Fruit fly (Drosophila melanogaster) whole organism, wandering third instar larva: ENCODE results near the gene Npc2c.

Source experiments
- Abd-B ChIP-seq: fragments of >200 bp; optimal IDR thresholded peaks from 2 replicates; lab custom pipeline; 2017; ENCODE audit warnings: missing biosample characterization, missing genetic modification characterization
- CG32264 ChIP-seq: fragments of 200-800 bp; sonication (Bioruptor generic); optimal IDR thresholded peaks from 2 replicates; lab custom pipeline; 2016; ENCODE audit warnings: missing biosample characterization, missing genetic modification characterization
- CG9705 ChIP-seq: fragments of 200-800 bp; sonication (Bioruptor generic); optimal IDR thresholded peaks from 2 replicates; lab custom pipeline; 2018; ENCODE audit warnings: missing biosample characterization, mild to moderate bottlenecking, missing genetic modification characterization
- CrebA ChIP-seq: fragments of 200-800 bp; sonication (Bioruptor generic); optimal IDR thresholded peaks from 2 replicates; lab custom pipeline; 2016; ENCODE audit warnings: missing biosample characterization, mild to moderate bottlenecking, missing genetic modification characterization, borderline replicate concordance
- Dif ChIP-seq: fragments of 200-275, 200-300 bp; sonication (Bioruptor generic); optimal IDR thresholded peaks from 2 replicates; lab custom pipeline; 2018; ENCODE audit warnings: missing biosample characterization, missing genetic modification characterization; ENCODE audit not compliant: partially characterized antibody
- GATAd ChIP-seq: sonication (Bioruptor generic); optimal IDR thresholded peaks from 2 replicates; lab custom pipeline; 2016; ENCODE audit warnings: missing biosample characterization, missing genetic modification characterization
- HLH106 ChIP-seq: fragments of 200-800 bp; optimal IDR thresholded peaks from 3 replicates; lab custom pipeline; 2019; ENCODE audit warnings: missing biosample characterization, mild to moderate bottlenecking, missing genetic modification characterization, moderate library complexity
- Hr78 ChIP-seq: fragments of >200 bp; optimal IDR thresholded peaks from 2 replicates; lab custom pipeline; 2017; ENCODE audit warnings: missing biosample characterization, missing genetic modification characterization
- Hr83 ChIP-seq: fragments of 200-300 bp; sonication (Bioruptor generic); optimal IDR thresholded peaks from 2 replicates; lab custom pipeline; 2016; ENCODE audit warnings: missing biosample characterization, mild to moderate bottlenecking, missing genetic modification characterization, moderate library complexity; ENCODE audit not compliant: poor library complexity, severe bottlenecking
- Jra ChIP-seq: sonication (Bioruptor generic); optimal IDR thresholded peaks from 2 replicates; lab custom pipeline; 2016; ENCODE audit warnings: missing biosample characterization, missing genetic modification characterization
- Mio ChIP-seq: sonication (Bioruptor generic); optimal IDR thresholded peaks from 2 replicates; lab custom pipeline; 2016; ENCODE audit warnings: missing biosample characterization, missing genetic modification characterization
- Myc ChIP-seq: fragments of >200 bp; optimal IDR thresholded peaks from 2 replicates; lab custom pipeline; 2017
- OdsH ChIP-seq: fragments of 200-800 bp; sonication (Bioruptor generic); optimal IDR thresholded peaks from 2 replicates; lab custom pipeline; 2016; ENCODE audit warnings: missing biosample characterization, mild to moderate bottlenecking, missing genetic modification characterization
- Rel ChIP-seq, 2 experiments: fragments of 200-800 bp; sonication (Bioruptor generic) in 1 of 2; optimal IDR thresholded peaks; 2 replicates in 1 of 2; 3 replicates in 1 of 2; lab custom pipeline; 2016 to 2019; ENCODE audit warnings: mild to moderate bottlenecking in 2 of 2, missing biosample characterization in 2 of 2, missing genetic modification characterization in 2 of 2, moderate library complexity in 1 of 2
- Sp1 ChIP-seq: fragments of 200-800 bp; sonication (Bioruptor generic); optimal IDR thresholded peaks from 3 replicates; lab custom pipeline; 2019; ENCODE audit warnings: missing biosample characterization, mild to moderate bottlenecking, missing genetic modification characterization, moderate library complexity
- Vsx2 ChIP-seq: fragments of 200-300, 225-300 bp; sonication (Bioruptor generic); optimal IDR thresholded peaks from 2 replicates; lab custom pipeline; 2018; ENCODE audit warnings: missing biosample characterization, missing genetic modification characterization; ENCODE audit not compliant: partially characterized antibody
- br ChIP-seq: fragments of 200-800 bp; sonication (Bioruptor generic); optimal IDR thresholded peaks from 2 replicates; lab custom pipeline; 2016; ENCODE audit warnings: missing biosample characterization, missing genetic modification characterization
- brk ChIP-seq: fragments of 200-800 bp; sonication (Bioruptor generic); optimal IDR thresholded peaks from 2 replicates; lab custom pipeline; 2016; ENCODE audit warnings: missing biosample characterization, mild to moderate bottlenecking, missing genetic modification characterization
- dl ChIP-seq, 2 experiments: fragments of 175-275, 200-275 bp in 1 of 2; fragments of 200-275 bp in 1 of 2; sonication (Bioruptor generic); optimal IDR thresholded peaks; lab custom pipeline; 2018; ENCODE audit warnings: mild to moderate bottlenecking in 2 of 2, missing biosample characterization in 2 of 2, missing genetic modification characterization in 2 of 2, moderate library complexity in 2 of 2; ENCODE audit not compliant: partially characterized antibody in 2 of 2, insufficient read depth in 1 of 2
- dmrt93B ChIP-seq: fragments of 200-800 bp; sonication (Bioruptor generic); optimal IDR thresholded peaks from 2 replicates; lab custom pipeline; 2018; ENCODE audit warnings: missing biosample characterization, mild to moderate bottlenecking, missing genetic modification characterization
- ey ChIP-seq: fragments of 200-800 bp; sonication (Bioruptor generic); optimal IDR thresholded peaks from 2 replicates; lab custom pipeline; 2016; ENCODE audit warnings: missing biosample characterization, missing genetic modification characterization
- foxo ChIP-seq, 2 experiments: fragments of 200-800 bp; sonication (Bioruptor generic); optimal IDR thresholded peaks; 2 replicates in 1 of 2; 3 replicates in 1 of 2; lab custom pipeline; 2016 to 2017; ENCODE audit warnings: missing biosample characterization in 2 of 2, missing genetic modification characterization in 2 of 2
- h ChIP-seq: fragments of 200-800 bp; sonication (Bioruptor generic); optimal IDR thresholded peaks from 3 replicates; lab custom pipeline; 2016; ENCODE audit warnings: missing biosample characterization, mild to moderate bottlenecking, missing genetic modification characterization
- lola ChIP-seq: fragments of >200 bp; optimal IDR thresholded peaks from 2 replicates; lab custom pipeline; 2017; ENCODE audit warnings: missing biosample characterization, missing genetic modification characterization
- psq ChIP-seq: fragments of 200-800 bp; sonication (Bioruptor generic); optimal IDR thresholded peaks from 3 replicates; lab custom pipeline; 2017; ENCODE audit warnings: missing biosample characterization, mild to moderate bottlenecking, missing genetic modification characterization, moderate library complexity
- rgr ChIP-seq: fragments of 200-800 bp; sonication (Bioruptor generic); optimal IDR thresholded peaks from 3 replicates; lab custom pipeline; 2016; ENCODE audit warnings: missing biosample characterization, mild to moderate bottlenecking, missing genetic modification characterization
- sage ChIP-seq: fragments of 200-800 bp; sonication (Bioruptor generic); optimal IDR thresholded peaks from 2 replicates; lab custom pipeline; 2016; ENCODE audit warnings: missing biosample characterization, mild to moderate bottlenecking, missing genetic modification characterization
- sv ChIP-seq: fragments of 200-800 bp; sonication (Bioruptor generic); optimal IDR thresholded peaks from 3 replicates; lab custom pipeline; 2016; ENCODE audit warnings: missing biosample characterization, missing genetic modification characterization
- tai ChIP-seq: sonication (Bioruptor generic); optimal IDR thresholded peaks from 2 replicates; lab custom pipeline; 2016; ENCODE audit warnings: missing biosample characterization, missing genetic modification characterization
- usp ChIP-seq: fragments of >200 bp; optimal IDR thresholded peaks from 2 replicates; lab custom pipeline; 2017; ENCODE audit warnings: missing biosample characterization, missing genetic modification characterization
- woc ChIP-seq: sonication (Bioruptor generic); optimal IDR thresholded peaks from 2 replicates; lab custom pipeline; 2016; ENCODE audit warnings: missing biosample characterization, mild to moderate bottlenecking, missing genetic modification characterization

Gene Npc2c

DNA sequence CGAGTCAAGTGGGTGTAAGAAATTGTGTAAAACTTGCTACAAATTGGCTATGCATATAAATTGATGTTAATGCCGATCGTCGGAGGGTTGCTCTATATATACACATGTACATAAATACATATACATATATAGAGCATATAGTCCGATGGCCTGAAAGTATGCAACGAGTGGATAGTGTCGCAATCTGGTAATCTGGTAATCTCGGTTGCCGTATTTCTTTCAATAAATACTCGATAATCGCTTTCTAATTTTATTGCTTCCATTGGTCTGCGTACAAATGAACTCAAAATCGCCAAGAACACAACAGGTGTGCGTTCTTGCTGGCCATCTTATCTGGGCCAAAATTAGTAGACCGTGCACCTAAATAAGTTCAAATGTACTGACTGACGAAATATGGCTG is 694 bp upstream of the Npc2c start:
- TF ChIP-seq CG9705 (GFP tag; lab: Kevin White, UChicago) (no peak), foxo (GFP tag; optimal IDR thresholded peaks at IDR 0.05; lab: Kevin White, UChicago) (no peak), sv (GFP tag; lab: Kevin White, UChicago) (no peak), Jra (no peak), psq (GFP tag; lab: Kevin White, UChicago) (no peak), OdsH (GFP tag; lab: Kevin White, UChicago) (no peak), dmrt93B (GFP tag; lab: Kevin White, UChicago) (no peak), h (GFP tag; lab: Kevin White, UChicago) (no peak), sage (GFP tag; lab: Kevin White, UChicago) (no peak), dl (GFP tag; optimal IDR thresholded peaks at IDR 0.05; lab: Kevin White, UChicago; ENCODE audit: insufficient read depth in 1 of 2, partially characterized antibody in 2 of 2) (no peak), Mio (GFP tag; lab: Kevin White, UChicago) (no peak), Abd-B (no peak), lola (no peak), ey (no peak), tai (GFP tag; lab: Kevin White, UChicago) (no peak), Myc (lab: Kevin White, UChicago) (no peak), usp (GFP tag; lab: Kevin White, UChicago) (no peak), brk (GFP tag; lab: Kevin White, UChicago) (no peak), Sp1 (GFP tag; lab: Kevin White, UChicago) (no peak)

DNA sequence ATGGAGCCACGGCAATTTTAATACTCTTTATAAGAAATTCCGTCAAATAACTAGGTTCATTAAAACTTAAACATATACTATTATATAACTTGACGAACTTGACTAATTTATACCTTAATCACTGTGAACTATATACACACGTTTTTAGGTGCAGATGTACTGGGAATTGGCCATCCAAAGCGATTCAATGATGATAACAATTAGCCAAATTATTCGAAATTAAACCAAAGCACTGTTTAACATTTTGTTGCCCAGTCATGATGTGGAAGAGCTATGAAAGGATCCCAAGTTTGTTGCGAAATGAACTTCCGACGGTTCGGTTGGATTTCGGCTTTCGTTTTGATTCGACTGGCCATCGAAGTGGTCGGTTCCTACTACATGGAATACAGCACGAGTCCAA is 2.3 kb downstream of the Npc2c start, which contains the start of gene CG33630:
TSS of gene CG33630 (plus strand) at position 301 of the 400 bp plus-strand sequence.
- TF ChIP-seq foxo (GFP tag; optimal IDR thresholded peaks at IDR 0.05; lab: Kevin White, UChicago), result no peak
- TF ChIP-seq sv (GFP tag; lab: Kevin White, UChicago), result no peak
- no peak for TF ChIP-seq CrebA (GFP tag; lab: Kevin White, UChicago)
- no peak for TF ChIP-seq CG32264
- TF ChIP-seq Dif (GFP tag; lab: Kevin White, UChicago), result no peak
- TF ChIP-seq Vsx2 (GFP tag; lab: Kevin White, UChicago), result no peak
- no peak for TF ChIP-seq ey
- TF ChIP-seq dl (GFP tag; optimal IDR thresholded peaks at IDR 0.05; lab: Kevin White, UChicago; ENCODE audit: insufficient read depth in 1 of 2, partially characterized antibody in 2 of 2), result no peak

DNA sequence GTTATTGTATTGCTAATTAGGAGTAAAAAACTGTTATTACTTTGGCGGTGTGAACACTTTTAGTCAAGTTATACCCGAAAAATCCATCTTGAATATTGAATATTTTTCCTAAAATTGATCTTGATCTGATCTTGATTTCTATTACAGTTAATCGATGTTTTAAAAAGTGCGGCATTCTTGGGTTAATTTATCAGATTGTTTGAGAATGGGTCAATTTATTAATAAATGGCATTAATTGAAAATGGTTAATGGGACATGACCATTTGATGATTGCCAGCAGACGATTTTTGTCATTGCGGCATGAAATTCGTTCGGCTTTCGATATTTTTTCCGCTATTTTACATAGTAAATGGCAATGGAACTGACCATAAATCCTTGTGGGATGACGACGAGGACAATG is 3.7 kb downstream of the Npc2c start, which contains the start of gene CG33631:
TSS of gene CG33631 (plus strand) at position 301 of the 400 bp plus-strand sequence.
- TF ChIP-seq Hr83 (GFP tag; lab: Kevin White, UChicago), result no peak
- no peak for TF ChIP-seq rgr (GFP tag; lab: Kevin White, UChicago)
- no peak for TF ChIP-seq GATAd (GFP tag; lab: Kevin White, UChicago)
- no peak for TF ChIP-seq Sp1 (GFP tag; lab: Kevin White, UChicago)
- no peak for TF ChIP-seq Hr78 (GFP tag; lab: Kevin White, UChicago)
- TF ChIP-seq brk (GFP tag; lab: Kevin White, UChicago), result no peak
- no peak for TF ChIP-seq CG32264
- TF ChIP-seq CrebA (GFP tag; lab: Kevin White, UChicago), result no peak
- TF ChIP-seq OdsH (GFP tag; lab: Kevin White, UChicago), result no peak
- TF ChIP-seq dl (GFP tag; optimal IDR thresholded peaks at IDR 0.05; lab: Kevin White, UChicago; ENCODE audit: insufficient read depth in 1 of 2, partially characterized antibody in 2 of 2), result no peak
- no peak for TF ChIP-seq lola
- TF ChIP-seq dmrt93B (GFP tag; lab: Kevin White, UChicago), result no peak
- TF ChIP-seq br, result no peak
- TF ChIP-seq Jra, result no peak

DNA sequence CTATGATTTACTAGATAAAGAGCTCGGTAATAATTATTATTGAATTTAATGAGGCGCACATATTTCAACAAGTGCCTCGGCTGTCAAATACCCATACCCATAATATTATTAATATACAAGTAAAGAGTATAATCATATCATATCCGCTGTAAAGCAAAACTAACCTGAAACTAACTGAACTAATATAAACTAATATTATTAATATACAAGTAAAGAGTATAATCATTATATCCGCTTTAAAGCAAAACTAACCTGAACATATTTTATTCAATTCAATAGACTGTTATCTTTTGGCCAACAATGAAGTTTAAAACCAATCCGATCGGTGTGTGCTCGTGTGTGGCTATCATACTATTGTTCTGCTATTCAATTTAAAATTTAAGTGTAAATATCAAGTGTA is 6.4 kb downstream of the Npc2c start, which contains the start of gene CG33783:
TSS of gene CG33783 (plus strand) at position 301 of the 400 bp plus-strand sequence.
- TF ChIP-seq Myc (lab: Kevin White, UChicago) (no peak), brk (GFP tag; lab: Kevin White, UChicago) (no peak), Abd-B (no peak), Vsx2 (GFP tag; lab: Kevin White, UChicago) (no peak), Dif (GFP tag; lab: Kevin White, UChicago) (no peak), HLH106 (tag; lab: Kevin White, UChicago) (no peak), dl (GFP tag; optimal IDR thresholded peaks at IDR 0.05; lab: Kevin White, UChicago; ENCODE audit: insufficient read depth in 1 of 2, partially characterized antibody in 2 of 2) (no peak), Hr83 (GFP tag; lab: Kevin White, UChicago) (no peak), ey (no peak), sv (GFP tag; lab: Kevin White, UChicago) (no peak), woc (GFP tag; lab: Kevin White, UChicago) (no peak), Hr78 (GFP tag; lab: Kevin White, UChicago) (no peak), br (no peak), usp (GFP tag; lab: Kevin White, UChicago) (no peak), Rel (GFP tag; optimal IDR thresholded peaks at IDR 0.05; lab: Kevin White, UChicago) (no peak), Rel (tag; optimal IDR thresholded peaks at IDR 0.05; lab: Kevin White, UChicago) (no peak), foxo (GFP tag; optimal IDR thresholded peaks at IDR 0.05; lab: Kevin White, UChicago) (no peak), CG32264 (no peak)
